Fruit fly (Drosophila melanogaster): Measurements from ENCODE around the gene CG17721.
A peak's percentile ranks its signal among the peaks of the same experiment; 100 is the strongest.

Gene CG17721

dm6 chr3R:11253768-11254167, 18.8 kb downstream of the CG17721 start (continued):
- TF ChIP-seq CG2120 (GFP tag; optimal IDR thresholded peaks at IDR 0.05) (no peak), sob (GFP tag; IDR thresholded peaks at IDR 0.05) (no peak), Nf-YC (tag; optimal IDR thresholded peaks at IDR 0.05) (peak; percentile 66), HLH54F (GFP tag; optimal IDR thresholded peaks at IDR 0.05) (no peak), nmo (GFP tag; optimal IDR thresholded peaks at IDR 0.05) (no peak), Myb (GFP tag; optimal IDR thresholded peaks at IDR 0.05) (no peak), vvl (GFP tag; IDR thresholded peaks at IDR 0.05) (no peak), tna (GFP tag; IDR thresholded peaks at IDR 0.05; ENCODE audit: partially characterized antibody) (no peak), CG11398 (GFP tag; optimal IDR thresholded peaks at IDR 0.05) (no peak)

- TF ChIP-seq Deaf1 (tag; optimal IDR thresholded peaks at IDR 0.05) = peak; percentile 81
- TF ChIP-seq Ets65A (GFP tag) = peak; percentile 63
- peak; percentile 79 to 85 for TF ChIP-seq Trl (optimal IDR thresholded peaks at IDR 0.05)
- no peak for TF ChIP-seq Trl (GFP tag; optimal IDR thresholded peaks at IDR 0.05)
- no peak for TF ChIP-seq CG4404 (GFP tag; IDR thresholded peaks at IDR 0.05)
- peak; percentile 79 for TF ChIP-seq yki (optimal IDR thresholded peaks at IDR 0.05)
- peak; percentile 90 for TF ChIP-seq Nf-YC (tag; optimal IDR thresholded peaks at IDR 0.05)
- TF ChIP-seq Adf1 (GFP tag; IDR thresholded peaks at IDR 0.05) = peak; percentile 86
- TF ChIP-seq z (GFP tag; IDR thresholded peaks at IDR 0.05) = 0 out of 3 replicates have a peak, but pooled peaks have one; percentile 6
- no peak for TF ChIP-seq ro (GFP tag; IDR thresholded peaks at IDR 0.05)
- TF ChIP-seq C15 (GFP tag; IDR thresholded peaks at IDR 0.05) = no peak
- no peak for TF ChIP-seq bab2 (GFP tag; optimal IDR thresholded peaks at IDR 0.05)
- peak; percentile 57 for TF ChIP-seq cg (GFP tag; optimal IDR thresholded peaks at IDR 0.05)
- TF ChIP-seq maf-S (GFP tag; optimal IDR thresholded peaks at IDR 0.05) = no peak
- peak; percentile 82 for TF ChIP-seq Nf-YB (GFP tag; optimal IDR thresholded peaks at IDR 0.05)
Measured at dm6 chr3R:11254382-11254953, 19.5 kb downstream of the CG17721 start.

- no peak for TF ChIP-seq Atf6 (GFP tag; IDR thresholded peaks at IDR 0.05)
- TF ChIP-seq Sox102F (GFP tag; optimal IDR thresholded peaks at IDR 0.05) = no peak
- TF ChIP-seq pho (GFP tag; optimal IDR thresholded peaks at IDR 0.05) = no peak
- TF ChIP-seq cg (GFP tag; optimal IDR thresholded peaks at IDR 0.05) = no peak
- TF ChIP-seq Ets65A (GFP tag) = peak; percentile 93
- TF ChIP-seq CG30403 (GFP tag; optimal IDR thresholded peaks at IDR 0.05) = no peak
- no peak for TF ChIP-seq al (GFP tag; IDR thresholded peaks at IDR 0.05)
- TF ChIP-seq prd (optimal IDR thresholded peaks at IDR 0.05) = no peak
- TF ChIP-seq prd (GFP tag; IDR thresholded peaks at IDR 0.05) = no peak
Measured at dm6 chr3R:11257537-11257936, 22.6 kb downstream of the CG17721 start.

dm6 chr3R:11260966-11261530, 26.1 kb downstream of the CG17721 start:
- TF ChIP-seq Nf-YA (GFP tag; IDR thresholded peaks at IDR 0.05) (no peak), insv (GFP tag; optimal IDR thresholded peaks at IDR 0.05) (peak; percentile 10 to 93), Hmr (GFP tag; optimal IDR thresholded peaks at IDR 0.05) (no peak), Nf-YC (tag; optimal IDR thresholded peaks at IDR 0.05) (peak; percentile 90), CG3726 (GFP tag; IDR thresholded peaks at IDR 0.05) (no peak), psq (GFP tag; optimal IDR thresholded peaks at IDR 0.05) (no peak), Nf-YB (GFP tag; optimal IDR thresholded peaks at IDR 0.05) (peak; percentile 82), Sin3A (optimal IDR thresholded peaks at IDR 0.05) (no peak), dmrt99B (tag; optimal IDR thresholded peaks at IDR 0.05) (no peak), phol (tag; optimal IDR thresholded peaks at IDR 0.05) (peak; percentile 60), zen (tag; optimal IDR thresholded peaks at IDR 0.05) (peak; percentile 51), seq (GFP tag; IDR thresholded peaks at IDR 0.05) (peak; percentile 85), pros (GFP tag; optimal IDR thresholded peaks at IDR 0.05) (peak; percentile 89), her (GFP tag; optimal IDR thresholded peaks at IDR 0.05) (no peak), Ssrp (tag; optimal IDR thresholded peaks at IDR 0.05) (no peak), Eip74EF (GFP tag; optimal IDR thresholded peaks at IDR 0.05) (no peak), CG5245 (GFP tag; optimal IDR thresholded peaks at IDR 0.05) (no peak), tap (tag; optimal IDR thresholded peaks at IDR 0.05) (no peak), CG4707 (GFP tag; optimal IDR thresholded peaks at IDR 0.05) (no peak), cg (GFP tag; optimal IDR thresholded peaks at IDR 0.05) (peak; percentile 68), yki (optimal IDR thresholded peaks at IDR 0.05) (no peak), chinmo (GFP tag; IDR thresholded peaks at IDR 0.05; ENCODE audit: partially characterized antibody) (no peak)
